Worm (Caenorhabditis elegans): ENCODE data around the gene lipl-4.
A peak's percentile ranks its signal among the peaks of the same experiment; 100 is the strongest.

Gene lipl-4

DNA sequence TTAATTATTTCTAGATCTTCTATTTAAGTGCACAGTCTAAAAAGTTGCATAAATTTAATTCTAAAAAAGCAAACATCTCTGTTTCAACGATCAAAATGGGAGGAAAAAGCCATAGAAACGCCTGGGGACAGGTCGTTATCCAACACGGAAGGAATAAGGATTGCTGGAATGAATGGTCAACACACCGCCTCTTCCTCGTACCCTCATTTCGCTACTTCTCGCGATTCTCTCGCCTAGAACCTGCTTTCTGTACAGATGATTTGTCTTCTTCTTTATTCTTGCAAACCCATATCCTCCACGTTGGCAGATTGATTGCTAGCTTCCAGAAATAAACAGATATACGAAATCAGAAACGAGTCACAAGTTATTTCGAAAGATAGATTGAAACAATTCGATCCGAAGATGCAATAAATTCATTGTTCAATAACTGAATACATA is 35.1 kb upstream of the lipl-4 start, which contains the start of gene dpy-11:
dpy-11 (minus strand) TSS at position 354 of the 438 bp plus-strand sequence.
- TF ChIP-seq pha-2 (tag; optimal IDR thresholded peaks at IDR 0.05) (no peak), unc-3 (GFP tag; conservative IDR thresholded peaks at IDR 0.05) (no peak), unc-3 (tag; optimal IDR thresholded peaks at IDR 0.05) (no peak), gmeb-2 (tag; optimal IDR thresholded peaks at IDR 0.05) (no peak), ceh-45 (GFP tag; IDR thresholded peaks at IDR 0.05) (0 out of 2 replicates have a peak, but pooled peaks have one; percentile 40), ceh-6 (GFP tag; optimal IDR thresholded peaks at IDR 0.05) (no peak)

DNA sequence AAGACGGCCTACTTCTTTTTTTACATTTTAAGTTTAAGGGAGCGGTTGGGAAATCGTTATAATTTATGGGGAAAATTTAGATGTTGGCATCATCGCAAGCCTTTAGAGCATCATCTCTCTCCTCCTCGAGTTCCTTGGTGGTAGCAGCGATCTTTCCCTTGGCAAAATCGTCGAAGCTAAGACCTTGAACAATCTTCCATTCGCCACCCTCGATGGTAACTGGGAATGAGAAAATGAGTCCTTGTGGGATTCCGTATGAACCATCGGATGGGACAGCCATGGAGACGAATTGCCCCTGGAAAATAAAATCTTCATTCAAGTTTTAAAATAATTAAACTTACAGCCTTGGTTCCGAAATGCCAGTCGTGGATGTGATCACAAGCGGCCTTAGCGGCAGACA is 34.6 kb upstream of the lipl-4 start:
- TF ChIP-seq ceh-30 (tag; optimal IDR thresholded peaks at IDR 0.05) = no peak

- TF ChIP-seq ceh-24 (tag; optimal IDR thresholded peaks at IDR 0.05) (no peak), hlh-30 (tag; optimal IDR thresholded peaks at IDR 0.05; ENCODE audit: insufficient read depth) (no peak), lim-6 (tag; optimal IDR thresholded peaks at IDR 0.05) (no peak), zip-5 (tag; optimal IDR thresholded peaks at IDR 0.05) (no peak), odd-2 (tag; optimal IDR thresholded peaks at IDR 0.05) (no peak), ceh-9 (tag; optimal IDR thresholded peaks at IDR 0.05) (no peak), Y22D7AL.16 (tag; optimal IDR thresholded peaks at IDR 0.05) (no peak)
These were observed 33.3 kb upstream of the lipl-4 start, which contains the start of gene mdh-1 for ce11 chrV:6516491-6517304. Gene mdh-1 (minus strand): TSS chrV:6516526.

ce11 chrV:6517305-6518224 is 32.4 kb upstream of the lipl-4 start:
- no peak for TF ChIP-seq zip-5 (tag; optimal IDR thresholded peaks at IDR 0.05)
- TF ChIP-seq ref-2 (tag; optimal IDR thresholded peaks at IDR 0.05) = no peak

ce11 chrV:6518225-6518396 is 31.9 kb upstream of the lipl-4 start, which contains the start of gene F46E10.3:
Gene F46E10.3 (plus strand): TSS chrV:6518297.
- TF ChIP-seq ztf-16 (tag; optimal IDR thresholded peaks at IDR 0.05) = no peak
- TF ChIP-seq hlh-30 (tag; optimal IDR thresholded peaks at IDR 0.05; ENCODE audit: insufficient read depth) = no peak
- TF ChIP-seq ceh-48 (tag; optimal IDR thresholded peaks at IDR 0.05) = no peak
- no peak for TF ChIP-seq eyg-1 (tag; optimal IDR thresholded peaks at IDR 0.05)
- no peak for TF ChIP-seq che-1 (tag; optimal IDR thresholded peaks at IDR 0.05)
- no peak for TF ChIP-seq F13H6.1 (tag; optimal IDR thresholded peaks at IDR 0.05)
- no peak for TF ChIP-seq ets-4 (tag; optimal IDR thresholded peaks at IDR 0.05)
- no peak for TF ChIP-seq ahr-1 (tag; optimal IDR thresholded peaks at IDR 0.05)
- no peak for TF ChIP-seq fax-1 (tag; optimal IDR thresholded peaks at IDR 0.05)
- no peak for TF ChIP-seq unc-86 (tag; optimal IDR thresholded peaks at IDR 0.05)
- no peak for TF ChIP-seq ceh-9 (tag; optimal IDR thresholded peaks at IDR 0.05)
- no peak for TF ChIP-seq fkh-10 (GFP tag; optimal IDR thresholded peaks at IDR 0.05)
- no peak for TF ChIP-seq ceh-14 (tag; optimal IDR thresholded peaks at IDR 0.05)
- no peak for TF ChIP-seq pqm-1 (tag; optimal IDR thresholded peaks at IDR 0.05)
- no peak for TF ChIP-seq zip-5 (tag; optimal IDR thresholded peaks at IDR 0.05)
- no peak for TF ChIP-seq nfya-1 (tag; optimal IDR thresholded peaks at IDR 0.05)

ce11 chrV:6520385-6521080 is 29.4 kb upstream of the lipl-4 start, which contains the start of the genes F46E10.2 and F46E10.18:
Gene F46E10.2 (plus strand): TSS chrV:6520435.
Gene F46E10.18 (plus strand): TSS chrV:6521030.
- TF ChIP-seq pag-3 (tag; optimal IDR thresholded peaks at IDR 0.05; ENCODE audit: borderline replicate concordance) (no peak), gmeb-2 (tag; optimal IDR thresholded peaks at IDR 0.05) (no peak), ama-1 (optimal IDR thresholded peaks at IDR 0.05) (no peak), madf-2 (tag; optimal IDR thresholded peaks at IDR 0.05) (no peak), ceh-14 (tag; optimal IDR thresholded peaks at IDR 0.05) (no peak), che-1 (tag; optimal IDR thresholded peaks at IDR 0.05) (no peak), T23F11.4 (GFP tag; optimal IDR thresholded peaks at IDR 0.05) (no peak), pax-1 (tag; optimal IDR thresholded peaks at IDR 0.05) (no peak), elt-4 (tag; optimal IDR thresholded peaks at IDR 0.05) (no peak)
